Worm (Caenorhabditis elegans) whole organism, L4 larva: ENCODE measurements around the gene C44E12.1.

Experiments
- D1046.2 ChIP-seq: fragments of 200-800 bp; sonication (Bioruptor generic); IDR thresholded peaks from 2 replicates; pipeline ENCODE4 v1.3.6; 2022; ENCODE audit warnings: missing genetic modification characterization, missing compliant biosample characterization
- F10B5.3 ChIP-seq: sonication (generic microtip); optimal IDR thresholded peaks from 2 replicates; lab custom pipeline; 2016; ENCODE audit warnings: mild to moderate bottlenecking, missing genetic modification characterization, missing compliant biosample characterization
- Y5F2A.4 ChIP-seq: fragments of 200-800 bp; sonication (Bioruptor generic); optimal IDR thresholded peaks from 2 replicates; lab custom pipeline; 2018; ENCODE audit warnings: mild to moderate bottlenecking, missing genetic modification characterization, missing compliant biosample characterization
- Y75B8A.6 ChIP-seq: fragments of 200-800 bp; sonication (Bioruptor generic); IDR thresholded peaks from 2 replicates; pipeline ENCODE4 v1.3.6; 2022; ENCODE audit warnings: missing genetic modification reagents, missing genetic modification characterization, missing compliant biosample characterization
- aha-1 ChIP-seq: fragments of 150-350 bp; peaks from one replicate; lab custom pipeline; 2014; ENCODE audit warnings: missing biosample characterization, missing genetic modification characterization
- aly-2 ChIP-seq: sonication (generic microtip); optimal IDR thresholded peaks from 2 replicates; lab custom pipeline; 2018; ENCODE audit warnings: missing biosample characterization, missing genetic modification characterization
- attf-4 ChIP-seq: sonication (generic microtip); optimal IDR thresholded peaks from 3 replicates; lab custom pipeline; 2017; ENCODE audit warnings: missing biosample characterization, missing genetic modification characterization
- ceh-44 ChIP-seq: fragments of 200-800 bp; sonication (Bioruptor generic); IDR thresholded peaks from 2 replicates; pipeline ENCODE4 v1.3.6; 2022; ENCODE audit warnings: missing genetic modification reagents, missing genetic modification characterization, missing compliant biosample characterization
- ceh-62 ChIP-seq: sonication (generic microtip); optimal IDR thresholded peaks from 2 replicates; lab custom pipeline; 2017; ENCODE audit warnings: missing biosample characterization, missing genetic modification characterization
- daf-12 ChIP-seq: fragments of 150-350 bp; optimal IDR thresholded peaks from 2 replicates; lab custom pipeline; 2014; ENCODE audit warnings: missing biosample characterization, missing genetic modification reagents, missing genetic modification characterization
- daf-19 ChIP-seq: fragments of 200-800 bp; sonication (Bioruptor generic); conservative IDR thresholded peaks from 2 replicates; pipeline ENCODE4 v1.3.6; 2022; ENCODE audit warnings: missing genetic modification characterization, missing compliant biosample characterization
- dpl-1 ChIP-seq: fragments of 150-350 bp; optimal IDR thresholded peaks from 2 replicates; lab custom pipeline; 2014; ENCODE audit warnings: missing biosample characterization, missing genetic modification reagents, missing genetic modification characterization
- dve-1 ChIP-seq: sonication (generic microtip); optimal IDR thresholded peaks from 2 replicates; lab custom pipeline; 2017; ENCODE audit warnings: antibody characterized with exemption, mild to moderate bottlenecking, missing genetic modification characterization, missing compliant biosample characterization; ENCODE audit not compliant: insufficient read depth
- hif-1 ChIP-seq, 2 experiments: sonication (generic microtip); optimal IDR thresholded peaks; 2 replicates each; lab custom pipeline; 2016 to 2017; ENCODE audit warnings: missing compliant biosample characterization in 2 of 2, missing genetic modification characterization in 2 of 2, missing genetic modification reagents in 2 of 2, missing genotype in 2 of 2, mild to moderate bottlenecking in 1 of 2
- lin-13 ChIP-seq: fragments of 150-350 bp; optimal IDR thresholded peaks from 2 replicates; lab custom pipeline; 2014; ENCODE audit warnings: missing biosample characterization, missing genetic modification reagents, missing genetic modification characterization
- lin-38 ChIP-seq: fragments of 200-800 bp; sonication (Bioruptor generic); IDR thresholded peaks from 2 replicates; pipeline ENCODE4 v1.3.6; 2022; ENCODE audit warnings: missing genetic modification reagents, missing genetic modification characterization, missing compliant biosample characterization
- lin-39 ChIP-seq: fragments of 150-350 bp; optimal IDR thresholded peaks from 2 replicates; lab custom pipeline; 2014; ENCODE audit warnings: missing biosample characterization, missing genetic modification reagents, missing genetic modification characterization
- lsy-2 ChIP-seq, 2 experiments: fragments of 150-350 bp in 1 of 2; sonication (generic microtip) in 1 of 2; optimal IDR thresholded peaks; 2 replicates each; lab custom pipeline; 2014 to 2017; ENCODE audit warnings: missing biosample characterization in 2 of 2, missing genetic modification characterization in 2 of 2
- madf-5 ChIP-seq, 2 experiments: fragments of 200-800 bp; sonication (Bioruptor generic); IDR thresholded peaks; 2 replicates each; pipeline ENCODE4 v1.3.6; 2022; ENCODE audit warnings: missing compliant biosample characterization in 2 of 2, missing genetic modification characterization in 2 of 2
- madf-9 ChIP-seq: fragments of 200-800 bp; sonication (Bioruptor generic); conservative IDR thresholded peaks from 2 replicates; pipeline ENCODE4 v1.3.6; 2022; ENCODE audit warnings: missing genetic modification reagents, missing genetic modification characterization, missing compliant biosample characterization
- mdt-29 ChIP-seq: fragments of 200-800 bp; sonication (Bioruptor generic); IDR thresholded peaks from 2 replicates; pipeline ENCODE4 v1.3.6; 2022; ENCODE audit warnings: missing genetic modification reagents, missing genetic modification characterization, missing compliant biosample characterization
- mep-1 ChIP-seq: fragments of 150-350 bp; sonication (generic microtip); optimal IDR thresholded peaks from 3 replicates; lab custom pipeline; 2014; ENCODE audit warnings: missing biosample characterization, missing genetic modification characterization
- nhr-237 ChIP-seq: sonication (generic microtip); optimal IDR thresholded peaks from 2 replicates; lab custom pipeline; 2017; ENCODE audit warnings: missing biosample characterization, missing genetic modification characterization
- nhr-28 ChIP-seq: fragments of 150-350 bp; optimal IDR thresholded peaks from 2 replicates; lab custom pipeline; 2014; ENCODE audit warnings: missing biosample characterization, missing genetic modification characterization
- nhr-76 ChIP-seq: fragments of 150-350 bp; optimal IDR thresholded peaks from 2 replicates; lab custom pipeline; 2014; ENCODE audit warnings: missing biosample characterization, missing genetic modification characterization
- pqm-1 ChIP-seq: sonication (generic microtip); optimal IDR thresholded peaks from 2 replicates; lab custom pipeline; 2017; ENCODE audit warnings: missing biosample characterization, missing genetic modification characterization
- rbr-2 ChIP-seq: sonication (generic microtip); optimal IDR thresholded peaks from 2 replicates; lab custom pipeline; 2016; ENCODE audit warnings: missing genotype, missing genetic modification characterization, missing compliant biosample characterization
- sdz-12 ChIP-seq: fragments of 200-800 bp; sonication (Bioruptor generic); optimal IDR thresholded peaks from 2 replicates; lab custom pipeline; 2018; ENCODE audit warnings: mild to moderate bottlenecking, missing genetic modification characterization, missing compliant biosample characterization
- tag-97 ChIP-seq: fragments of 200-800 bp; sonication (Bioruptor generic); IDR thresholded peaks from 2 replicates; pipeline ENCODE4 v1.3.6; 2022; ENCODE audit warnings: missing genetic modification characterization, missing compliant biosample characterization
- zag-1 ChIP-seq: fragments of 150-350 bp; optimal IDR thresholded peaks from 2 replicates; lab custom pipeline; 2014; ENCODE audit warnings: missing biosample characterization, missing genetic modification characterization
- zfp-3 ChIP-seq: fragments of 200-800 bp; sonication (Bioruptor generic); conservative IDR thresholded peaks from 2 replicates; pipeline ENCODE4 v1.3.6; 2022; ENCODE audit warnings: missing genetic modification reagents, missing genetic modification characterization, missing compliant biosample characterization

Gene C44E12.1

DNA sequence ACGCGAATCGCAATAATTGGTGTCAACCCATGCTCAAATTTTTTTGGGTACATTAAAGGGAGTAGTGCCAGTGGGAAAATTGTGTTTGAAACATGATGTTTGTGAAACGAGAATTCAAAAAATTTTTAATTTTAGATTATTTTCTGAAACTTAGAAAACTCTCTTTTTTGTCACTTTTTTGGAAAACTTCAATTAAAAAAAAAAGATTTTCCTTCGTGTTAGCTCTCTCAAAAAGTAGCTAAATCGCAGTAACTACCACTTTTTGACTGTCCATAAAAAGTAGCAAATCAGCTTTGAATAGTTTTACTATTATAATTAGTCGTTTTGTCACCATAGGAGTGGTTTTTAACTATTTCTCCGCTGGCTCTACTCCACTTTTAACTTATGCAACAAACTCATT, 43.7 kb downstream of the C44E12.1 start:
- no peak for TF ChIP-seq lin-38 (GFP tag; lab: Robert Waterston, UW)
- TF ChIP-seq nhr-76 (tag; lab: Kevin White, UChicago) = no peak
- TF ChIP-seq daf-19 (GFP tag; lab: Robert Waterston, UW) = no peak
- TF ChIP-seq aha-1 (tag; lab: Kevin White, UChicago) = peak; percentile 91

DNA sequence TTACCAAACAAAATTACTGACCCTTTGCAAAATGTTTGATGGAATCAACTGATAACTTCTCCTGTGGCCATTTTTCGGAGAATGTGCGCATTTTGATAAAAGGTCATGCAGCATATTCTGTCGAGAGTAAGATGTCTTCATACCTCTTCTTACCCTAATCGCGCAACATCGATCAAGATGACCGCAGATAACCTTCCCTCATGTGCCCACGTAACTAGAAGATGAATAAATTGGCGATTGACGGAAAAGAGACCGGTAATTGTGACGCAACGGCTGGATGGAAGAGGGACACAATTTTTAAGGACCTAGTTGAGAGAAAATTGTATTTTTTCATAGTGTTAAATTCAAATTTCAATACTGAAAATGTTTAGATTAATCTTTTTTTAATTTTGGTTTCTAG, 44.1 kb downstream of the C44E12.1 start:
- no peak for TF ChIP-seq mdt-29 (GFP tag; lab: Robert Waterston, UW)
- TF ChIP-seq tag-97 (GFP tag; lab: Robert Waterston, UW) = no peak
- TF ChIP-seq nhr-237 = no peak
- TF ChIP-seq ceh-62 (tag; lab: Kevin White, UChicago) = no peak
- no peak for TF ChIP-seq nhr-28 (tag; lab: Kevin White, UChicago)
- no peak for TF ChIP-seq lsy-2 (tag; optimal IDR thresholded peaks at IDR 0.05; lab: Kevin White, UChicago)
- TF ChIP-seq dve-1 (tag; lab: Kevin White, UChicago) = no peak
- TF ChIP-seq rbr-2 (tag; lab: Kevin White, UChicago) = no peak
- no peak for TF ChIP-seq zfp-3 (GFP tag; lab: Robert Waterston, UW)
- TF ChIP-seq Y75B8A.6 (GFP tag; lab: Robert Waterston, UW) = no peak
- TF ChIP-seq pqm-1 = no peak
- no peak for TF ChIP-seq D1046.2 (GFP tag; lab: Robert Waterston, UW)
- no peak for TF ChIP-seq aly-2 (tag; lab: Kevin White, UChicago)
- TF ChIP-seq daf-12 = no peak
- no peak for TF ChIP-seq nhr-76 (tag; lab: Kevin White, UChicago)
- TF ChIP-seq attf-4 (tag; lab: Kevin White, UChicago) = no peak
- TF ChIP-seq ceh-44 (GFP tag; lab: Robert Waterston, UW) = no peak
- TF ChIP-seq lin-39 = no peak

DNA sequence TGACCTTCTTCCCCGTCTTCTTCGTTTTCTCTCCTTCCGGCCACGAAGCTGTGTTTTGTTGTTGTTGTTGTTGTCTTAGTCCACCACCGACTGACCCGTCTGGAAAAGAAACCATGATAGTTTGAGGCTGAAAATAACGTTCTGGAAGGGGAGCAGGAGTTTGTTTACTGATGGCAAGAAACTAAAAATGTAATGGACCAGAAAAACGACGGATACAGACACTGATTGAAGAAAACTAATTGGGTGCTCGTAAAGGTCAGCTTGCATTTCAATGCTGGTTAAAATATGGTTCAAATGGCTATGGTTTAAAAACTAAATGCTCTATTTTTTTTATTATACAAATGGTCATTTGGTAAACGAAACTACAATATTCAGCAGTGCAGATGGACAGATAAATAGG, 48.6 kb downstream of the C44E12.1 start, which contains the start of gene F26A10.2:
TSS of gene F26A10.2 (minus strand) at position 101 of the 400 bp plus-strand sequence.
- TF ChIP-seq aha-1 (tag; lab: Kevin White, UChicago) (no peak), mep-1 (no peak), dpl-1 (no peak), aly-2 (tag; lab: Kevin White, UChicago) (no peak), madf-9 (GFP tag; lab: Robert Waterston, UW) (no peak), hif-1 (tag; optimal IDR thresholded peaks at IDR 0.05; lab: Kevin White, UChicago) (no peak), sdz-12 (no peak), lin-13 (GFP tag; lab: Kevin White, UChicago) (no peak), F10B5.3 (tag; lab: Kevin White, UChicago) (no peak), tag-97 (GFP tag; lab: Robert Waterston, UW) (no peak), Y5F2A.4 (GFP tag; lab: Kevin White, UChicago) (no peak), madf-5 (GFP tag; IDR thresholded peaks at IDR 0.05; lab: Robert Waterston, UW) (no peak), zag-1 (tag; lab: Kevin White, UChicago) (no peak)
